Worm (Caenorhabditis elegans): ENCODE measurements around the gene crn-5.

The crn-5 gene

DNA sequence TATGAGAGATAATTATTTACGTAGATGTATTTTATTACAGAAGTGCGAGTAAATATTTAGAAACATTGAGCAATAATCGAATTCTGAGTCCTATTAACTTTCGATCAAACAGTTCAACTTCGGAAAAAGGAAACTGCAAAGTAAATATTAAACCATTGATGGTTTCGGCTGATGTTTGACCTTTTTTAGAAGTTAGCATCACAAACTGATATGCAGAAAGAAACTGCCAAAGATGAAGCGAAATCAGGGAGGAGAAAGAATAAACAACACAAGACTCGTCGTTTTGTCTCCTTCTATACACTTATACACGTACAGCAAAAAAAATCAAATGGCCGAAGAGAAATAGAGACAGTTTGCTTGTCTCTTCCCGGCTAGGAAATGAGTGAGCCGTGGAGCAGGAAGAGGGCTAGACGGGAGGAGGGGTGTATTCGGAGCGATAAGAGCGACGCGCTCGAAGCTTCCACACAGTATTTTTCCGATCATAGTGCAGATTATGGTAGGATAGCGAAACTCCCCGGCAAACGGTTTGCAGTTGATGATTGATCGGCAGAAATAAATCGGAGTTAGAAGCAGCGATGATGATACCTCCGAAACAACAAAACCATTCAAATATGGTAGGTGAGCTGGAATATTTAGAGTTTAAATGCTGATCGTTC, 35.9 kb upstream of the crn-5 start:
- TF ChIP-seq hlh-4 (tag; optimal IDR thresholded peaks at IDR 0.05): no peak
- no peak for TF ChIP-seq irx-1 (tag; optimal IDR thresholded peaks at IDR 0.05)
- no peak for TF ChIP-seq pqm-1 (tag; optimal IDR thresholded peaks at IDR 0.05)
- TF ChIP-seq ets-5 (GFP tag; IDR thresholded peaks at IDR 0.05): no peak
- TF ChIP-seq rnt-1 (tag; optimal IDR thresholded peaks at IDR 0.05): peak; percentile 22
- TF ChIP-seq sptf-1 (tag; optimal IDR thresholded peaks at IDR 0.05): no peak
- TF ChIP-seq nhr-237 (tag; optimal IDR thresholded peaks at IDR 0.05): no peak
- no peak for TF ChIP-seq pag-3 (tag; optimal IDR thresholded peaks at IDR 0.05; ENCODE audit: borderline replicate concordance, insufficient read depth)
- no peak for TF ChIP-seq unc-86 (tag; optimal IDR thresholded peaks at IDR 0.05)
- no peak for TF ChIP-seq ztf-11 (tag; optimal IDR thresholded peaks at IDR 0.05)
- no peak for TF ChIP-seq ceh-88 (GFP tag; IDR thresholded peaks at IDR 0.05)
- peak in 1 of 2 experiments; percentile 27 for TF ChIP-seq lsy-2 (tag; optimal IDR thresholded peaks at IDR 0.05)
- TF ChIP-seq efl-3 (GFP tag; optimal IDR thresholded peaks at IDR 0.05): no peak
- no peak for TF ChIP-seq elt-3 (tag; optimal IDR thresholded peaks at IDR 0.05)
- TF ChIP-seq jun-1 (tag; optimal IDR thresholded peaks at IDR 0.05): peak; percentile 12
- no peak for TF ChIP-seq C34B4.2 (tag; optimal IDR thresholded peaks at IDR 0.05)
- TF ChIP-seq alr-1 (tag; optimal IDR thresholded peaks at IDR 0.05; ENCODE audit: borderline replicate concordance): no peak
- peak in 1 of 2 experiments; percentile 5 for TF ChIP-seq efl-1 (optimal IDR thresholded peaks at IDR 0.05)
- TF ChIP-seq efl-1 (GFP tag; optimal IDR thresholded peaks at IDR 0.05 in 1 of 2): peak in 1 of 2 experiments; percentile 91
- TF ChIP-seq nhr-90 (tag; optimal IDR thresholded peaks at IDR 0.05; ENCODE audit: poor library complexity): no peak
- no peak for TF ChIP-seq fkh-4 (tag; optimal IDR thresholded peaks at IDR 0.05; ENCODE audit: borderline replicate concordance)
- TF ChIP-seq elt-2 (tag; optimal IDR thresholded peaks at IDR 0.05): no peak
- TF ChIP-seq fkh-10 (GFP tag; optimal IDR thresholded peaks at IDR 0.05): no peak
- no peak for TF ChIP-seq unc-62 (GFP tag; optimal IDR thresholded peaks at IDR 0.05)

DNA sequence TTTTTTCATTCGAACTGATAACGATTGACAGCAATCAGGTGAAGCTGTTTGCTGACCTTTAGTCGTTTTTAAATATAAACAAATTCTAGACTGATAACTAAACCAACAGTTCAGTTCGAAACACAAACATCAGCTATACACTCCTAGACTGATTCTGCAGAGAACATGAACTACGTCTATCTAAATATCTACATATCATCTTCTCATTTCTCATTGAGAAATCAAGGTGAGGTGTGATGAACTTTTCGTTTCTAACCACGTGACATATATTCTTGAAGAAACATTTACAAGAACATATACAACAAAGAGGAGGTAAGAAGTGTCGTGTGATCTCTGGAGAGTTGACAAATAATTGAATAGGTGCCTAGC, 35.4 kb upstream of the crn-5 start:
- TF ChIP-seq dpl-1 (GFP tag; optimal IDR thresholded peaks at IDR 0.05) (peak; percentile 23 to 29 (median 28)), ceh-90 (tag; optimal IDR thresholded peaks at IDR 0.05) (no peak), rnt-1 (tag; optimal IDR thresholded peaks at IDR 0.05) (peak; percentile 13), pag-3 (tag; optimal IDR thresholded peaks at IDR 0.05; ENCODE audit: borderline replicate concordance, insufficient read depth) (no peak), nhr-237 (tag; optimal IDR thresholded peaks at IDR 0.05) (no peak), aly-2 (tag; optimal IDR thresholded peaks at IDR 0.05) (no peak), nhr-90 (tag; optimal IDR thresholded peaks at IDR 0.05; ENCODE audit: poor library complexity) (peak; percentile 72), nhr-84 (tag; optimal IDR thresholded peaks at IDR 0.05) (no peak), grh-1 (GFP tag; IDR thresholded peaks at IDR 0.05) (0 out of 2 replicates have a peak, but pooled peaks have one; percentile 28), pax-3 (tag; optimal IDR thresholded peaks at IDR 0.05) (peak; percentile 15), zag-1 (tag; optimal IDR thresholded peaks at IDR 0.05) (no peak), ceh-8 (GFP tag; optimal IDR thresholded peaks at IDR 0.05) (no peak), nhr-11 (tag; optimal IDR thresholded peaks at IDR 0.05) (no peak), nhr-76 (tag; optimal IDR thresholded peaks at IDR 0.05) (no peak), unc-130 (tag; optimal IDR thresholded peaks at IDR 0.05) (no peak), lir-3 (tag; optimal IDR thresholded peaks at IDR 0.05; ENCODE audit: poor library complexity) (peak; percentile 45), C16A3.4 (tag; optimal IDR thresholded peaks at IDR 0.05) (peak; percentile 51), sup-37 (GFP tag; optimal IDR thresholded peaks at IDR 0.05) (no peak), elt-3 (tag; optimal IDR thresholded peaks at IDR 0.05) (peak in 2 of 6 experiments; percentile 44 to 85), pqm-1 (tag; optimal IDR thresholded peaks at IDR 0.05) (no peak), egl-13 (tag; optimal IDR thresholded peaks at IDR 0.05) (no peak), swsn-7 (tag; optimal IDR thresholded peaks at IDR 0.05) (peak; percentile 37), fkh-10 (GFP tag; optimal IDR thresholded peaks at IDR 0.05) (no peak), mep-1 (tag; optimal IDR thresholded peaks at IDR 0.05) (peak; percentile 88), lin-13 (GFP tag; optimal IDR thresholded peaks at IDR 0.05) (peak; percentile 11), nhr-77 (tag; optimal IDR thresholded peaks at IDR 0.05) (no peak), mef-2 (tag; optimal IDR thresholded peaks at IDR 0.05) (no peak), elt-2 (tag; optimal IDR thresholded peaks at IDR 0.05) (peak; percentile 22), lin-14 (GFP tag; optimal IDR thresholded peaks at IDR 0.05) (peak; percentile 79), nhr-19 (GFP tag; conservative IDR thresholded peaks at IDR 0.05) (peak; percentile 75), nhr-85 (tag) (peak; percentile 97), ces-1 (GFP tag; optimal IDR thresholded peaks at IDR 0.05) (no peak), sox-4 (tag; optimal IDR thresholded peaks at IDR 0.05) (no peak), unc-30 (tag; optimal IDR thresholded peaks at IDR 0.05) (no peak)

Measured in whole organism, L1 larva.